Worm (Caenorhabditis elegans) whole organism, young adult: ENCODE results near the gene tomm-70.

ENCODE experiments used
- F23B12.7 ChIP-seq: sonication (generic microtip); optimal IDR thresholded peaks from 2 replicates; lab custom pipeline; 2017; ENCODE audit warnings: missing genetic modification characterization, mild to moderate bottlenecking, missing compliant biosample characterization, antibody characterized with exemption, moderate library complexity; ENCODE audit not compliant: insufficient read depth
- F37B4.10 ChIP-seq: fragments of 200-800 bp; sonication (Bioruptor generic); IDR thresholded peaks from 2 replicates; pipeline ENCODE4 v1.3.6; 2022; ENCODE audit warnings: missing genetic modification characterization, missing compliant biosample characterization
- F52B5.7 ChIP-seq: sonication (generic microtip); optimal IDR thresholded peaks from 2 replicates; lab custom pipeline; 2016; ENCODE audit warnings: mild to moderate bottlenecking, missing genetic modification characterization, missing compliant biosample characterization
- akir-1 ChIP-seq: fragments of 200-800 bp; sonication (Bioruptor generic); optimal IDR thresholded peaks from 2 replicates; lab custom pipeline; 2018; ENCODE audit warnings: mild to moderate bottlenecking, missing genetic modification characterization, moderate library complexity, missing compliant biosample characterization
- cebp-2 ChIP-seq: fragments of 200-800 bp; sonication (Bioruptor generic); IDR thresholded peaks from 2 replicates; pipeline ENCODE4 v1.3.6; 2022; ENCODE audit warnings: missing genetic modification characterization, missing compliant biosample characterization
- ceh-27 ChIP-seq: fragments of 200-800 bp; sonication (Bioruptor generic); optimal IDR thresholded peaks from 2 replicates; lab custom pipeline; 2018; ENCODE audit warnings: mild to moderate bottlenecking, missing genetic modification characterization, moderate library complexity, missing compliant biosample characterization
- chd-7 ChIP-seq: sonication (generic microtip); optimal IDR thresholded peaks from 2 replicates; lab custom pipeline; 2016; ENCODE audit warnings: mild to moderate bottlenecking, missing genetic modification characterization, moderate library complexity, missing compliant biosample characterization
- him-1 ChIP-seq: sonication (generic microtip); optimal IDR thresholded peaks from 2 replicates; lab custom pipeline; 2016; ENCODE audit warnings: missing genotype, missing genetic modification reagents, missing genetic modification characterization, missing compliant biosample characterization
- hlh-12 ChIP-seq: sonication (generic microtip); optimal IDR thresholded peaks from 2 replicates; lab custom pipeline; 2016; ENCODE audit warnings: missing genetic modification characterization, missing compliant biosample characterization
- lin-35 ChIP-seq, 3 experiments: fragments of 150-350 bp in 2 of 3; sonication (generic microtip) in 1 of 3; optimal IDR thresholded peaks; 2 replicates each; lab custom pipeline; 2014 to 2018; ENCODE audit warnings: missing biosample characterization in 3 of 3, missing genetic modification characterization in 3 of 3, missing genetic modification reagents in 3 of 3
- mcd-1 ChIP-seq: fragments of 200-800 bp; sonication (Bioruptor generic); IDR thresholded peaks from 2 replicates; pipeline ENCODE4 v1.3.6; 2022; ENCODE audit warnings: missing genetic modification reagents, missing genetic modification characterization, missing compliant biosample characterization
- nhr-90 ChIP-seq: sonication (generic microtip); optimal IDR thresholded peaks from 2 replicates; lab custom pipeline; 2016; ENCODE audit warnings: missing genotype, mild to moderate bottlenecking, missing genetic modification characterization, missing compliant biosample characterization
- snpc-1.3 ChIP-seq: sonication (generic microtip); optimal IDR thresholded peaks from 2 replicates; lab custom pipeline; 2017; ENCODE audit warnings: missing genetic modification characterization, mild to moderate bottlenecking, missing compliant biosample characterization, antibody characterized with exemption, moderate library complexity, missing genotype, missing genetic modification reagents; ENCODE audit not compliant: insufficient read depth
- ztf-18 ChIP-seq: sonication (generic microtip); optimal IDR thresholded peaks from 2 replicates; lab custom pipeline; 2016; ENCODE audit warnings: missing genotype, mild to moderate bottlenecking, missing genetic modification characterization, missing compliant biosample characterization

tomm-70 gene

ce11 chrIII:8709735-8710134, 44.8 kb downstream of the tomm-70 start:
- TF ChIP-seq akir-1 (GFP tag; lab: Kevin White, UChicago): no peak
- TF ChIP-seq hlh-12: no peak
- no peak for TF ChIP-seq nhr-90 (tag; lab: Kevin White, UChicago)
- TF ChIP-seq mcd-1 (GFP tag; lab: Robert Waterston, UW): no peak
- no peak for TF ChIP-seq F23B12.7 (tag; lab: Kevin White, UChicago)
- no peak for TF ChIP-seq ceh-27 (GFP tag; lab: Kevin White, UChicago)
- no peak for TF ChIP-seq chd-7 (tag; lab: Kevin White, UChicago)
- TF ChIP-seq him-1 (tag; lab: Kevin White, UChicago): no peak

ce11 chrIII:8704765-8705164, 49.8 kb downstream of the tomm-70 start, which contains the start of gene B0303.16:
Gene B0303.16, plus strand, starts transcription at chrIII:8705065.
- TF ChIP-seq snpc-1.3 (no peak), lin-35 (GFP tag; optimal IDR thresholded peaks at IDR 0.05; lab: Kevin White, UChicago) (no peak), F37B4.10 (GFP tag; lab: Robert Waterston, UW) (no peak), cebp-2 (no peak), F52B5.7 (tag; lab: Kevin White, UChicago) (no peak), ztf-18 (tag; lab: Kevin White, UChicago) (no peak)
- TF ChIP-seq, all 124 proteins: peak for 0
